Worm (Caenorhabditis elegans): ENCODE data around the gene bath-21.
"Not testable (repeated sequence)": the region's sequence is repeated elsewhere in the genome, so short reads cannot be mapped to it uniquely, and the experiment has no call there.

The bath-21 gene

ce11 chrII:2063989-2064388 lies 37.6 kb upstream of the bath-21 start, which contains the start of gene F07E5.13:
Gene F07E5.13, minus strand, starts transcription at chrII:2064089.
- TF ChIP-seq nhr-10 (tag; optimal IDR thresholded peaks at IDR 0.05) (no peak), R02D3.7 (tag; optimal IDR thresholded peaks at IDR 0.05) (no peak), elt-1 (tag; optimal IDR thresholded peaks at IDR 0.05) (no peak), ama-1 (optimal IDR thresholded peaks at IDR 0.05) (no peak), ceh-16 (tag; optimal IDR thresholded peaks at IDR 0.05) (no peak), nhr-77 (tag; optimal IDR thresholded peaks at IDR 0.05) (no peak), dmd-4 (tag; optimal IDR thresholded peaks at IDR 0.05) (no peak), nhr-23 (tag; optimal IDR thresholded peaks at IDR 0.05) (no peak)

DNA sequence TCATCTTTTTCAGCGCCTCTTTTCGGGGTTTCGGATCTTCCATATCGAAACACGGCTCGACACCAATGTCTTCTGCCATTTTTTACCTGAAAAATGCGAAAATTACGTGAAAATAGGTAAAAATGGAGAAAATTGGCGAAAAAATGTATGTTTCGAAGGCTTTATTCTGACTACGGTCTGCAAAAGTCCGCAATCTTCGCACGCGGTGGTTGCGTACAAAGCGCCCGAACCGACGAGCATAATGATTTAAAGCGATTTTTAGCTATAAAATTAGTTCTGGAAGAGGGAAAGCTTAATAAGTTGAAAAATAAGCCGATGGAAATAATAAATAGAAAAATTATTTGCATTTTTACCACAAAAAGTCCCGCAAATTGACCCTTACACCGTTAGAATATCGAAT lies 32.6 kb upstream of the bath-21 start, which contains the start of gene F07E5.5:
Gene F07E5.5 (minus strand): TSS at position 86 of the 400 bp plus-strand sequence.
- TF ChIP-seq lsy-2 (tag; optimal IDR thresholded peaks at IDR 0.05) (peak; percentile 91 to 97), unc-55 (GFP tag; optimal IDR thresholded peaks at IDR 0.05) (peak; percentile 68), elt-1 (tag; optimal IDR thresholded peaks at IDR 0.05) (no peak), skn-1 (tag; optimal IDR thresholded peaks at IDR 0.05) (no peak), nhr-21 (tag; optimal IDR thresholded peaks at IDR 0.05) (peak; percentile 15), dmd-4 (tag; optimal IDR thresholded peaks at IDR 0.05) (no peak), ama-1 (optimal IDR thresholded peaks at IDR 0.05) (no peak), F13H6.1 (tag; optimal IDR thresholded peaks at IDR 0.05) (peak; percentile 54), lin-11 (tag; optimal IDR thresholded peaks at IDR 0.05) (peak; percentile 30), lin-13 (GFP tag; optimal IDR thresholded peaks at IDR 0.05) (peak; percentile 73), lin-39 (tag; optimal IDR thresholded peaks at IDR 0.05) (no peak), blmp-1 (tag; optimal IDR thresholded peaks at IDR 0.05; ENCODE audit: insufficient read depth) (no peak), nhr-10 (tag; optimal IDR thresholded peaks at IDR 0.05) (no peak), sma-3 (GFP tag; optimal IDR thresholded peaks at IDR 0.05) (peak; percentile 37), ceh-82 (tag; optimal IDR thresholded peaks at IDR 0.05) (no peak), nhr-129 (tag; optimal IDR thresholded peaks at IDR 0.05) (peak; percentile 12), nhr-23 (tag; optimal IDR thresholded peaks at IDR 0.05) (no peak), sem-4 (tag; optimal IDR thresholded peaks at IDR 0.05) (no peak), nhr-25 (tag; optimal IDR thresholded peaks at IDR 0.05) (no peak), gmeb-1 (tag; optimal IDR thresholded peaks at IDR 0.05) (peak; percentile 56), C34F6.9 (tag; optimal IDR thresholded peaks at IDR 0.05) (no peak), crh-2 (tag; optimal IDR thresholded peaks at IDR 0.05) (peak; percentile 5), mdl-1 (tag; optimal IDR thresholded peaks at IDR 0.05) (no peak), R02D3.7 (tag; optimal IDR thresholded peaks at IDR 0.05) (no peak), Y55F3AM.14 (GFP tag; optimal IDR thresholded peaks at IDR 0.05) (no peak)

DNA sequence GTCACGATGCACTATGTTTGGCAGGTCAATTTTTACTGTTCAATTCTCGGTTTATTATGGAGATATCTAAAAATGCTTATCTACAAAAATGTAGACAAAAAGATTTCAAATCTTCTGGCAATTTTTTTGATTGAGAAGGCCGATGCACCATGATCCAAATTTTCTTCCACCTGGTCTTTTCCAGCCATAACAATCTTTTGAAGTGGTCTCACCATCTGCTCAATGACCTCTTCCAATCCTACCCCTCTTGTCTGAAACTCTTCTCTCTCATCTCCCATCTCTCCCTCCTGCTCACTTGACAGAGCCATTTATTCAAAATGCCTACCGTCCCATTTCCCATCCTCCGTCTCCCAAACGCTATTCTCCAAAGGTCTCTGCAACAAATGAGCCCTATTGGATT lies 24.9 kb upstream of the bath-21 start, which contains the start of gene fbxb-35:
Gene fbxb-35 (plus strand): TSS at position 301 of the 400 bp plus-strand sequence.
- no peak for TF ChIP-seq nhr-12 (tag; optimal IDR thresholded peaks at IDR 0.05)
- TF ChIP-seq sem-4 (tag; optimal IDR thresholded peaks at IDR 0.05): no peak
- no peak for TF ChIP-seq ZK546.5 (tag; optimal IDR thresholded peaks at IDR 0.05)
- no peak for TF ChIP-seq unc-55 (GFP tag; optimal IDR thresholded peaks at IDR 0.05)
- no peak for TF ChIP-seq ztf-11 (tag; optimal IDR thresholded peaks at IDR 0.05)
- no peak for TF ChIP-seq skn-1 (tag; optimal IDR thresholded peaks at IDR 0.05)
- TF ChIP-seq nhr-23 (tag; optimal IDR thresholded peaks at IDR 0.05): no peak
- no peak for TF ChIP-seq F13H6.1 (tag; optimal IDR thresholded peaks at IDR 0.05)
- no peak for TF ChIP-seq mdl-1 (tag; optimal IDR thresholded peaks at IDR 0.05)
- no peak for TF ChIP-seq dmd-4 (tag; optimal IDR thresholded peaks at IDR 0.05)
- no peak for TF ChIP-seq nhr-10 (tag; optimal IDR thresholded peaks at IDR 0.05)
- TF ChIP-seq snpc-4 (tag; optimal IDR thresholded peaks at IDR 0.05): no peak
- no peak for TF ChIP-seq nhr-6 (tag; optimal IDR thresholded peaks at IDR 0.05)

ce11 chrII:2046556-2046955 lies 20.1 kb upstream of the bath-21 start, which contains the start of gene math-1:
Gene math-1, minus strand, starts transcription at chrII:2046656.
- TF ChIP-seq ztf-11, nhr-21, lin-11 (tag; optimal IDR thresholded peaks at IDR 0.05): not testable (repeated sequence)

- TF ChIP-seq blmp-1 (tag; optimal IDR thresholded peaks at IDR 0.05; ENCODE audit: insufficient read depth): no peak
- TF ChIP-seq gmeb-1 (tag; optimal IDR thresholded peaks at IDR 0.05): no peak
- TF ChIP-seq nhr-10 (tag; optimal IDR thresholded peaks at IDR 0.05): no peak
Measured at ce11 chrII:2045505-2045904, 19.1 kb upstream of the bath-21 start, which contains the start of gene bath-24. Gene bath-24, minus strand, starts transcription at chrII:2045605.

Measured in whole organism, L2 larva.